Fruit fly (Drosophila melanogaster): ENCODE measurements around the gene CG15602.

- TF ChIP-seq psq (GFP tag; optimal IDR thresholded peaks at IDR 0.05) (no peak), Dif (GFP tag; optimal IDR thresholded peaks at IDR 0.05; ENCODE audit: partially characterized antibody) (peak; percentile 86), usp (GFP tag; optimal IDR thresholded peaks at IDR 0.05) (no peak), Sp1 (GFP tag; optimal IDR thresholded peaks at IDR 0.05) (no peak), fru (GFP tag; optimal IDR thresholded peaks at IDR 0.05) (no peak), Myc (optimal IDR thresholded peaks at IDR 0.05) (no peak), Abd-B (GFP tag; optimal IDR thresholded peaks at IDR 0.05) (no peak), dsf (GFP tag; optimal IDR thresholded peaks at IDR 0.05; ENCODE audit: borderline replicate concordance) (no peak), Hr78 (GFP tag; optimal IDR thresholded peaks at IDR 0.05) (no peak)
Observed at dm6 chrX:15834594-15835236, 35.5 kb downstream of the CG15602 start.
